Worm (Caenorhabditis elegans) whole organism, L4/young adult: ENCODE measurements around the gene patr-1.

ENCODE experiments used
- W03F9.2 ChIP-seq: fragments of 150-350 bp; optimal IDR thresholded peaks from 2 replicates; lab custom pipeline; 2014; ENCODE audit warnings: missing biosample characterization, missing genetic modification characterization
- him-1 ChIP-seq: sonication (generic microtip); optimal IDR thresholded peaks from 2 replicates; lab custom pipeline; 2016; ENCODE audit warnings: missing genotype, missing genetic modification reagents, missing genetic modification characterization, missing compliant biosample characterization

DNA sequence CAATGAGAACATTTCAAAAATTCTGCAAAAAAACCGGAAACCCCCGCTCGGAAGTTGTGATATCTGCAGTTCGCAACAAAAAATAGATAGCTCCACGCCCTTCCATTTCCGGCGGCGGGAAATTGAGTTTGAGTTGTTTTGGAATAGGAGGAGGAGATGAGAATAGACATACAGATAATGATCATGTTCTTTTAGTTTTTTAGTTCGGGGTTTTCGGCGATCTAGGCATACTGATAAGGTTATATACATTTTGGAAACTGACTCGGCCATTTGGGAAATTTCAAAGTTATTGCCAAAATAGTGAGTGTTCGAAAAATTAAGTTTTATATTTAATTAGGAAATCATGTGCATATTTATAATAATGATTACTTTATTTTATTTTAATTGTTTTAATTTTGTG, 43.9 kb downstream of the patr-1 start:
- TF ChIP-seq him-1 (tag; lab: Kevin White, UChicago) = no peak
- TF ChIP-seq W03F9.2 (tag; lab: Kevin White, UChicago) = no peak
